4 worm cellular contexts compared by ENCODE assay signal in genomic region chrIII:6362323-6362922, ce11.
TF ChIP-seq lines count a peak whose summit lies in the region.

No protein-coding gene starts in this region.

TF ChIP-seq in whole organism, L1 larva, 84 proteins besides CTCF, POLR2A, EP300 and RAD21 (continued from another document):
- TF ChIP-seq nhr-77 (tag; optimal IDR thresholded peaks at IDR 0.05; lab: Kevin White, UChicago) (peak; percentile 53), nhr-71 (tag; optimal IDR thresholded peaks at IDR 0.05; lab: Kevin White, UChicago) (peak; percentile 93), vab-15 (tag; optimal IDR thresholded peaks at IDR 0.05; lab: Kevin White, UChicago) (peak; percentile 2), xbp-1 (tag; optimal IDR thresholded peaks at IDR 0.05; lab: Kevin White, UChicago) (peak; percentile 25), ceh-82 (tag; optimal IDR thresholded peaks at IDR 0.05; lab: Kevin White, UChicago) (peak in 2 of 3 experiments; percentile 14 to 22), nhr-237 (tag; optimal IDR thresholded peaks at IDR 0.05; lab: Kevin White, UChicago) (peak; percentile 24), nhr-12 (tag; optimal IDR thresholded peaks at IDR 0.05; lab: Kevin White, UChicago) (no peak), nhr-90 (tag; optimal IDR thresholded peaks at IDR 0.05; lab: Kevin White, UChicago; ENCODE audit: poor library complexity) (peak; percentile 51), blmp-1 (tag; optimal IDR thresholded peaks at IDR 0.05; lab: Kevin White, UChicago) (peak; percentile 77), nhr-19 (GFP tag; conservative IDR thresholded peaks at IDR 0.05; lab: Robert Waterston, UW) (peak; percentile 78), hlh-17 (GFP tag; optimal IDR thresholded peaks at IDR 0.05; lab: Kevin White, UChicago; ENCODE audit: borderline replicate concordance) (no peak), unc-30 (tag; optimal IDR thresholded peaks at IDR 0.05; lab: Kevin White, UChicago) (no peak), mab-9 (GFP tag; IDR thresholded peaks at IDR 0.05; lab: Robert Waterston, UW) (no peak), snpc-4 (tag; optimal IDR thresholded peaks at IDR 0.05; lab: Kevin White, UChicago) (peak; percentile 14), lsy-2 (tag; optimal IDR thresholded peaks at IDR 0.05; lab: Kevin White, UChicago) (peak; percentile 61 to 81), unc-130 (tag; optimal IDR thresholded peaks at IDR 0.05; lab: Kevin White, UChicago) (peak; percentile 57), snu-23 (GFP tag; optimal IDR thresholded peaks at IDR 0.05; lab: Kevin White, UChicago) (peak; percentile 83), unc-62 (GFP tag; optimal IDR thresholded peaks at IDR 0.05; lab: Kevin White, UChicago) (no peak), sptf-1 (tag; optimal IDR thresholded peaks at IDR 0.05; lab: Kevin White, UChicago) (no peak), rnt-1 (tag; optimal IDR thresholded peaks at IDR 0.05; lab: Kevin White, UChicago) (peak; percentile 81)
TF ChIP-seq in whole organism, L1 larva: peak in this region for 36.

TF ChIP-seq in whole organism, L2 larva, 48 proteins besides CTCF, POLR2A, EP300 and RAD21 (continued from another document):
- TF ChIP-seq egl-27 (tag; optimal IDR thresholded peaks at IDR 0.05; lab: Kevin White, UChicago) (peak; percentile 85), lin-13 (GFP tag; optimal IDR thresholded peaks at IDR 0.05; lab: Kevin White, UChicago) (no peak), lin-39 (tag; optimal IDR thresholded peaks at IDR 0.05; lab: Kevin White, UChicago) (no peak), C34F6.9 (tag; optimal IDR thresholded peaks at IDR 0.05; lab: Kevin White, UChicago) (peak; percentile 60), crh-2 (tag; optimal IDR thresholded peaks at IDR 0.05; lab: Kevin White, UChicago) (no peak), peb-1 (tag; optimal IDR thresholded peaks at IDR 0.05; lab: Kevin White, UChicago) (no peak), skn-1 (tag; optimal IDR thresholded peaks at IDR 0.05; lab: Kevin White, UChicago) (no peak)

TF ChIP-seq in whole organism, L3 larva, 47 proteins besides CTCF, POLR2A, EP300 and RAD21 (continued from another document):
- TF ChIP-seq nhr-237 (tag; optimal IDR thresholded peaks at IDR 0.05; lab: Kevin White, UChicago) (no peak), unc-62 (GFP tag; optimal IDR thresholded peaks at IDR 0.05; lab: Kevin White, UChicago) (no peak), nhr-76 (tag; optimal IDR thresholded peaks at IDR 0.05; lab: Kevin White, UChicago) (no peak)

TF ChIP-seq in whole organism, L4 larva, 104 proteins besides CTCF, POLR2A, EP300 and RAD21 (continued from another document):
- TF ChIP-seq snpc-4 (tag; optimal IDR thresholded peaks at IDR 0.05; lab: Kevin White, UChicago) (no peak), unc-39 (tag; optimal IDR thresholded peaks at IDR 0.05; lab: Kevin White, UChicago) (no peak), hlh-30 (tag; optimal IDR thresholded peaks at IDR 0.05; lab: Kevin White, UChicago; ENCODE audit: insufficient read depth) (peak; percentile 69), fkh-10 (GFP tag; optimal IDR thresholded peaks at IDR 0.05; lab: Kevin White, UChicago) (no peak), nhr-11 (tag; optimal IDR thresholded peaks at IDR 0.05; lab: Kevin White, UChicago) (peak; percentile 28)
TF ChIP-seq in whole organism, L4 larva: peak in this region for 21.
